Worm (Caenorhabditis elegans) whole organism, L4 larva: Measurements from ENCODE around the gene F46C5.7.

Source experiments
- D1046.2 ChIP-seq: fragments of 200-800 bp; sonication (Bioruptor generic); IDR thresholded peaks from 2 replicates; pipeline ENCODE4 v1.3.6; 2022; ENCODE audit warnings: missing genetic modification characterization, missing compliant biosample characterization
- F26F4.8 ChIP-seq: fragments of 200-800 bp; sonication (Bioruptor generic); conservative IDR thresholded peaks from 2 replicates; pipeline ENCODE4 v1.3.6; 2022; ENCODE audit warnings: missing genetic modification characterization, missing compliant biosample characterization
- F44E2.7 ChIP-seq: fragments of 200-800 bp; sonication (Bioruptor generic); IDR thresholded peaks from 2 replicates; pipeline ENCODE4 v2.1.2; 2022; ENCODE audit warnings: missing genetic modification characterization, missing compliant biosample characterization
- T20F7.1 ChIP-seq: fragments of 200-800 bp; sonication (Bioruptor generic); optimal IDR thresholded peaks from 2 replicates; lab custom pipeline; 2018; ENCODE audit warnings: mild to moderate bottlenecking, missing genetic modification characterization, missing compliant biosample characterization
- ZK337.2 ChIP-seq: fragments of 200-800 bp; sonication (Bioruptor generic); IDR thresholded peaks from 2 replicates; pipeline ENCODE4 v1.3.6; 2022; ENCODE audit warnings: missing genetic modification reagents, missing genetic modification characterization, missing compliant biosample characterization
- aha-1 ChIP-seq: fragments of 150-350 bp; peaks from one replicate; lab custom pipeline; 2014; ENCODE audit warnings: missing biosample characterization, missing genetic modification characterization
- arid-1 ChIP-seq: fragments of 200-800 bp; sonication (Bioruptor generic); conservative IDR thresholded peaks from 2 replicates; pipeline ENCODE4 v1.3.6; 2022; ENCODE audit warnings: missing genetic modification reagents, missing genetic modification characterization, missing compliant biosample characterization
- ceh-28 ChIP-seq: fragments of 150-350 bp; optimal IDR thresholded peaks from 2 replicates; lab custom pipeline; 2014; ENCODE audit warnings: missing biosample characterization, missing genetic modification reagents, missing genetic modification characterization
- ceh-32 ChIP-seq: sonication (generic microtip); optimal IDR thresholded peaks from 2 replicates; lab custom pipeline; 2016; ENCODE audit warnings: mild to moderate bottlenecking, missing genetic modification characterization, missing compliant biosample characterization; ENCODE audit not compliant: poor library complexity
- ceh-44 ChIP-seq: fragments of 200-800 bp; sonication (Bioruptor generic); IDR thresholded peaks from 2 replicates; pipeline ENCODE4 v1.3.6; 2022; ENCODE audit warnings: missing genetic modification reagents, missing genetic modification characterization, missing compliant biosample characterization
- ceh-62 ChIP-seq: sonication (generic microtip); optimal IDR thresholded peaks from 2 replicates; lab custom pipeline; 2017; ENCODE audit warnings: missing biosample characterization, missing genetic modification characterization
- ceh-82 ChIP-seq: sonication (generic microtip); optimal IDR thresholded peaks from 2 replicates; lab custom pipeline; 2017; ENCODE audit warnings: missing biosample characterization, missing genetic modification characterization
- ctbp-1 ChIP-seq: fragments of 200-800 bp; sonication (Bioruptor generic); IDR thresholded peaks from 2 replicates; pipeline ENCODE4 v1.3.6; 2022; ENCODE audit warnings: missing genetic modification reagents, missing genetic modification characterization, missing compliant biosample characterization
- daf-12 ChIP-seq: fragments of 150-350 bp; optimal IDR thresholded peaks from 2 replicates; lab custom pipeline; 2014; ENCODE audit warnings: missing biosample characterization, missing genetic modification reagents, missing genetic modification characterization
- daf-16 ChIP-seq, 3 experiments: sonication (generic microtip); optimal IDR thresholded peaks; 2 replicates each; lab custom pipeline; 2016 to 2017; ENCODE audit warnings: missing genetic modification characterization in 3 of 3, missing genetic modification reagents in 3 of 3, mild to moderate bottlenecking in 2 of 3, missing compliant biosample characterization in 2 of 3, missing biosample characterization in 1 of 3, moderate library complexity in 1 of 3
- daf-19 ChIP-seq: fragments of 200-800 bp; sonication (Bioruptor generic); conservative IDR thresholded peaks from 2 replicates; pipeline ENCODE4 v1.3.6; 2022; ENCODE audit warnings: missing genetic modification characterization, missing compliant biosample characterization
- dmd-6 ChIP-seq: fragments of 200-800 bp; sonication (Bioruptor generic); IDR thresholded peaks from 2 replicates; pipeline ENCODE4 v1.3.6; 2022; ENCODE audit warnings: missing genetic modification reagents, missing genetic modification characterization, missing compliant biosample characterization
- dmd-8 ChIP-seq: fragments of 200-800 bp; sonication (Bioruptor generic); IDR thresholded peaks from 2 replicates; pipeline ENCODE4 v1.3.6; 2022; ENCODE audit warnings: missing genetic modification characterization, missing compliant biosample characterization
- dve-1 ChIP-seq: sonication (generic microtip); optimal IDR thresholded peaks from 2 replicates; lab custom pipeline; 2017; ENCODE audit warnings: antibody characterized with exemption, mild to moderate bottlenecking, missing genetic modification characterization, missing compliant biosample characterization; ENCODE audit not compliant: insufficient read depth
- fos-1 ChIP-seq: fragments of 150-350 bp; optimal IDR thresholded peaks from 2 replicates; lab custom pipeline; 2014; ENCODE audit warnings: missing biosample characterization, missing genetic modification characterization
- hmg-1.1 ChIP-seq: fragments of 200-800 bp; sonication (Bioruptor generic); IDR thresholded peaks from 2 replicates; pipeline ENCODE4 v1.3.6; 2022; ENCODE audit warnings: missing genetic modification reagents, missing genetic modification characterization, missing compliant biosample characterization
- lim-7 ChIP-seq: fragments of 200-800 bp; sonication (Bioruptor generic); IDR thresholded peaks from 2 replicates; pipeline ENCODE4 v1.3.6; 2022; ENCODE audit warnings: missing genetic modification characterization, missing compliant biosample characterization
- lin-1 ChIP-seq: fragments of 200-800 bp; sonication (Bioruptor generic); IDR thresholded peaks from 2 replicates; pipeline ENCODE4 v1.3.6; 2022; ENCODE audit warnings: missing genetic modification reagents, missing genetic modification characterization, missing compliant biosample characterization
- lin-13 ChIP-seq: fragments of 150-350 bp; optimal IDR thresholded peaks from 2 replicates; lab custom pipeline; 2014; ENCODE audit warnings: missing biosample characterization, missing genetic modification reagents, missing genetic modification characterization
- lin-15B ChIP-seq: fragments of 150-350 bp; sonication (generic microtip); optimal IDR thresholded peaks from 3 replicates; lab custom pipeline; 2014; ENCODE audit warnings: missing biosample characterization, missing genetic modification characterization
- lin-38 ChIP-seq: fragments of 200-800 bp; sonication (Bioruptor generic); IDR thresholded peaks from 2 replicates; pipeline ENCODE4 v1.3.6; 2022; ENCODE audit warnings: missing genetic modification reagents, missing genetic modification characterization, missing compliant biosample characterization
- madf-5 ChIP-seq, 2 experiments: fragments of 200-800 bp; sonication (Bioruptor generic); IDR thresholded peaks; 2 replicates each; pipeline ENCODE4 v1.3.6; 2022; ENCODE audit warnings: missing compliant biosample characterization in 2 of 2, missing genetic modification characterization in 2 of 2
- madf-9 ChIP-seq: fragments of 200-800 bp; sonication (Bioruptor generic); conservative IDR thresholded peaks from 2 replicates; pipeline ENCODE4 v1.3.6; 2022; ENCODE audit warnings: missing genetic modification reagents, missing genetic modification characterization, missing compliant biosample characterization
- mdt-29 ChIP-seq: fragments of 200-800 bp; sonication (Bioruptor generic); IDR thresholded peaks from 2 replicates; pipeline ENCODE4 v1.3.6; 2022; ENCODE audit warnings: missing genetic modification reagents, missing genetic modification characterization, missing compliant biosample characterization
- mes-2 ChIP-seq: sonication (generic microtip); optimal IDR thresholded peaks from 2 replicates; lab custom pipeline; 2016; ENCODE audit warnings: missing genotype, mild to moderate bottlenecking, missing genetic modification characterization, missing compliant biosample characterization; ENCODE audit not compliant: poor library complexity, severe bottlenecking
- mxl-2 ChIP-seq: fragments of 200-800 bp; sonication (Bioruptor generic); conservative IDR thresholded peaks from 2 replicates; pipeline ENCODE4 v1.3.6; 2022; ENCODE audit warnings: missing genetic modification reagents, missing genetic modification characterization, missing compliant biosample characterization
- mxl-3 ChIP-seq: fragments of 200-800 bp; sonication (Bioruptor generic); optimal IDR thresholded peaks from 2 replicates; lab custom pipeline; 2018; ENCODE audit warnings: mild to moderate bottlenecking, missing genetic modification characterization, missing compliant biosample characterization
- nhr-11 ChIP-seq: fragments of 150-350 bp; optimal IDR thresholded peaks from 2 replicates; lab custom pipeline; 2014; ENCODE audit warnings: missing biosample characterization, missing genetic modification characterization
- nhr-111 ChIP-seq: fragments of 200-800 bp; sonication (Bioruptor generic); optimal IDR thresholded peaks from 2 replicates; lab custom pipeline; 2018; ENCODE audit warnings: mild to moderate bottlenecking, missing genetic modification characterization, missing compliant biosample characterization
- nhr-237 ChIP-seq: sonication (generic microtip); optimal IDR thresholded peaks from 2 replicates; lab custom pipeline; 2017; ENCODE audit warnings: missing biosample characterization, missing genetic modification characterization
- nhr-25 ChIP-seq: sonication (generic microtip); optimal IDR thresholded peaks from 2 replicates; lab custom pipeline; 2017; ENCODE audit warnings: missing genetic modification characterization, mild to moderate bottlenecking, missing compliant biosample characterization, antibody characterized with exemption, moderate library complexity, borderline replicate concordance; ENCODE audit not compliant: insufficient read depth
- nhr-6 ChIP-seq: fragments of 150-350 bp; optimal IDR thresholded peaks from 2 replicates; lab custom pipeline; 2014; ENCODE audit warnings: missing biosample characterization, missing genetic modification characterization
- nhr-76 ChIP-seq: fragments of 150-350 bp; optimal IDR thresholded peaks from 2 replicates; lab custom pipeline; 2014; ENCODE audit warnings: missing biosample characterization, missing genetic modification characterization
- nhr-77 ChIP-seq: fragments of 150-350 bp; optimal IDR thresholded peaks from 2 replicates; lab custom pipeline; 2014; ENCODE audit warnings: missing biosample characterization, missing genetic modification characterization
- php-3 ChIP-seq: fragments of 200-800 bp; sonication (Bioruptor generic); IDR thresholded peaks from 2 replicates; pipeline ENCODE4 v1.3.6; 2022; ENCODE audit warnings: missing genetic modification reagents, missing genetic modification characterization, missing compliant biosample characterization
- pqm-1 ChIP-seq: sonication (generic microtip); optimal IDR thresholded peaks from 2 replicates; lab custom pipeline; 2017; ENCODE audit warnings: missing biosample characterization, missing genetic modification characterization
- snpc-1.2 ChIP-seq: fragments of 200-800 bp; sonication (Bioruptor generic); IDR thresholded peaks from 2 replicates; pipeline ENCODE4 v1.3.6; 2022; ENCODE audit warnings: missing genetic modification reagents, missing genetic modification characterization, missing compliant biosample characterization
- snpc-4 ChIP-seq: fragments of 150-350 bp; optimal IDR thresholded peaks from 2 replicates; lab custom pipeline; 2014; ENCODE audit warnings: missing biosample characterization, missing genetic modification characterization
- unc-130 ChIP-seq: sonication (generic microtip); optimal IDR thresholded peaks from 2 replicates; lab custom pipeline; 2016; ENCODE audit warnings: missing genetic modification reagents, missing genetic modification characterization, missing compliant biosample characterization
- unc-39 ChIP-seq: sonication (generic microtip); optimal IDR thresholded peaks from 2 replicates; lab custom pipeline; 2017; ENCODE audit warnings: missing biosample characterization, missing genetic modification characterization
- unc-62 ChIP-seq, 3 experiments: fragments of 150-350 bp in 1 of 3; sonication (generic microtip); optimal IDR thresholded peaks in 2 of 3; peaks in 1 of 3; 1 replicate in 1 of 3; 2 replicates in 2 of 3; lab custom pipeline; 2014 to 2017; ENCODE audit warnings: missing biosample characterization in 3 of 3, missing genetic modification characterization in 3 of 3, missing genetic modification reagents in 3 of 3, missing genotype in 1 of 3
- zip-11 ChIP-seq: fragments of 200-800 bp; sonication (Bioruptor generic); IDR thresholded peaks from 2 replicates; pipeline ENCODE4 v1.3.6; 2022; ENCODE audit warnings: missing genetic modification characterization, missing compliant biosample characterization
- ztf-11 ChIP-seq: fragments of 150-350 bp; optimal IDR thresholded peaks from 2 replicates; lab custom pipeline; 2014; ENCODE audit warnings: missing biosample characterization, missing genetic modification characterization

The F46C5.7 gene

DNA sequence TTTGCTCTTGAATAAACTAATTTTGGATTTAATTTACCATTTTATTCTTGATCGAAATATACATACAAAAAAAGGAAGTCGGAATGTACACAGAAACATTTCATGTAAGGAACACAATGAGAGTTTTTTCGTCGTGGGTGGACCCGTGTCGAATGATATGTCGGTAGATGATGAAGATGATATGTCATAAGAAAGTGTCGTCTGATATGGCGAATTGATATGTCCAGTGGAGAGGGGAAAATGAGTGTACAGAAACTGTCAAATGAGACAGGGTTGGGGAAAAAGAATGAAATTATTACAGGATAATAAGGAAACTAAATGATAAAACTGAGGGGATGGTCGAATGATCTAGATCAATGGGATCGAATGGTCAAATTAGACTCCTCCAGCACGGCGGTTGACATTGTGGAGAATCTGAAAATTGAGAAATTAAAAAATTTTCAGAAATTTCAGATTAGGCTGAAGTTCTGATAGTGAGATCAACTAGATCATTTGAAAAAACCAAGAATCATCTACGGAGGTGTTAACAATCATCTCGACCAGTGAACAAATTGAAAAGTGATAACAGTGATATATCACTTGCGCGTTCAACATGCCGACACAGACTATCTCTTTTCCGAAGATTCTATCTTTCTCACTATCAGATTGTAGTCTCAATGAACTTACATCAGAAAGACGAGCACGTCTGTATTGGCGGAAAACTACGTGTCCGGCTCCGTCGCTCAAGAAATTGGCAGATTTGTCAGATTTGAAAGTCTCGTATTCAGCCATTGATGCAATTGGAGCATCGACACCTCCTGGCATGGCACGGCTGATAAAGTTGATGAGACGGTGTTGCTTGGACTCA lies 18.8 kb upstream of the F46C5.7 start (continued):
- 0 out of 2 replicates have a peak, but pooled peaks have one; percentile 41 for TF ChIP-seq dmd-8 (GFP tag; lab: Robert Waterston, UW)
- TF ChIP-seq nhr-6, result peak; percentile 52
- TF ChIP-seq nhr-111 (GFP tag; lab: Kevin White, UChicago), result no peak
- no peak for TF ChIP-seq ceh-28
- TF ChIP-seq dmd-6 (GFP tag; lab: Robert Waterston, UW), result no peak; the same call in 1 of the 2 replicates
- no peak for TF ChIP-seq fos-1 (tag; lab: Kevin White, UChicago)
- no peak for TF ChIP-seq F26F4.8 (GFP tag; lab: Robert Waterston, UW)
- no peak for TF ChIP-seq D1046.2 (GFP tag; lab: Robert Waterston, UW)
- no peak for TF ChIP-seq unc-130 (GFP tag; lab: Kevin White, UChicago)
- no peak for TF ChIP-seq daf-12 (tag; lab: Kevin White, UChicago)
- no peak for TF ChIP-seq unc-39 (tag; lab: Kevin White, UChicago)
- TF ChIP-seq snpc-4, result no peak
- TF ChIP-seq lin-38 (GFP tag; lab: Robert Waterston, UW), result peak; percentile 2
- 0 out of 2 replicates have a peak, but pooled peaks have one; percentile 31 for TF ChIP-seq ZK337.2
- TF ChIP-seq lim-7 (GFP tag; lab: Robert Waterston, UW), result no peak
- no peak for TF ChIP-seq mxl-3 (GFP tag; lab: Kevin White, UChicago)
- no peak for TF ChIP-seq lin-1 (GFP tag; lab: Robert Waterston, UW)
- TF ChIP-seq lin-13 (GFP tag; lab: Kevin White, UChicago), result no peak
- no peak for TF ChIP-seq mdt-29
- TF ChIP-seq F44E2.7 (GFP tag; lab: Robert Waterston, UW), result no peak
- TF ChIP-seq ceh-82 (tag; lab: Kevin White, UChicago), result no peak
- no peak for TF ChIP-seq ceh-62 (tag; lab: Kevin White, UChicago)
- TF ChIP-seq ctbp-1 (GFP tag; lab: Robert Waterston, UW), result no peak
- no peak for TF ChIP-seq snpc-1.2 (GFP tag; lab: Robert Waterston, UW)
- TF ChIP-seq php-3 (GFP tag; lab: Robert Waterston, UW), result no peak
- no peak for TF ChIP-seq arid-1 (GFP tag; lab: Robert Waterston, UW)
- TF ChIP-seq ztf-11 (tag; lab: Kevin White, UChicago), result no peak
- no peak for TF ChIP-seq T20F7.1 (GFP tag; lab: Kevin White, UChicago)
- no peak for TF ChIP-seq lin-15B
- TF ChIP-seq nhr-77 (tag; lab: Kevin White, UChicago), result no peak

- TF ChIP-seq pqm-1 (tag; lab: Kevin White, UChicago) (no peak), unc-39 (tag; lab: Kevin White, UChicago) (no peak), ceh-32 (no peak), ZK337.2 (no peak), nhr-25 (no peak), madf-5 (GFP tag; IDR thresholded peaks at IDR 0.05; lab: Robert Waterston, UW) (no peak), hmg-1.1 (GFP tag; lab: Robert Waterston, UW) (no peak), fos-1 (tag; lab: Kevin White, UChicago) (no peak), mxl-2 (GFP tag; lab: Robert Waterston, UW) (no peak), dve-1 (tag; lab: Kevin White, UChicago) (no peak), nhr-237 (tag; lab: Kevin White, UChicago) (no peak), madf-9 (GFP tag; lab: Robert Waterston, UW) (no peak), unc-130 (GFP tag; lab: Kevin White, UChicago) (no peak), nhr-11 (tag; lab: Kevin White, UChicago) (no peak), arid-1 (GFP tag; lab: Robert Waterston, UW) (no peak), unc-62 (GFP tag; optimal IDR thresholded peaks at IDR 0.05 in 1 of 2; lab: Kevin White, UChicago) (peak in 1 of 2 experiments; percentile 63), unc-62 (tag; optimal IDR thresholded peaks at IDR 0.05; lab: Kevin White, UChicago) (no peak), ceh-44 (GFP tag; lab: Robert Waterston, UW) (no peak), daf-16 (GFP tag; optimal IDR thresholded peaks at IDR 0.05; lab: Kevin White, UChicago) (no peak), daf-16 (tag; optimal IDR thresholded peaks at IDR 0.05; lab: Kevin White, UChicago) (no peak), F44E2.7 (GFP tag; lab: Robert Waterston, UW) (no peak), zip-11 (GFP tag; lab: Robert Waterston, UW) (no peak), aha-1 (peak; percentile 28), daf-19 (GFP tag; lab: Robert Waterston, UW) (no peak), mes-2 (tag; lab: Kevin White, UChicago) (no peak), nhr-76 (tag; lab: Kevin White, UChicago) (no peak)
These were observed 18.0 kb upstream of the F46C5.7 start, which contains the start of gene F46C5.1 for ce11 chrII:8821140-8821595. F46C5.1 (minus strand) TSS chrII:8821190.
